Fruit fly (Drosophila melanogaster) whole organism, wandering third instar larva: ENCODE results near the gene Kap-alpha3.
A peak's percentile ranks its signal among the peaks of the same experiment; 100 is the strongest.

Experiments used
- br ChIP-seq: fragments of 200-800 bp; sonication (Bioruptor generic); optimal IDR thresholded peaks from 2 replicates; lab custom pipeline; 2016; ENCODE audit warnings: missing biosample characterization, missing genetic modification characterization
- brk ChIP-seq: fragments of 200-800 bp; sonication (Bioruptor generic); optimal IDR thresholded peaks from 2 replicates; lab custom pipeline; 2016; ENCODE audit warnings: missing biosample characterization, mild to moderate bottlenecking, missing genetic modification characterization
- fru ChIP-seq: fragments of 200-800 bp; sonication (Bioruptor generic); optimal IDR thresholded peaks from 3 replicates; lab custom pipeline; 2016; ENCODE audit warnings: missing biosample characterization, mild to moderate bottlenecking, missing genetic modification characterization
- h ChIP-seq: fragments of 200-800 bp; sonication (Bioruptor generic); optimal IDR thresholded peaks from 3 replicates; lab custom pipeline; 2016; ENCODE audit warnings: missing biosample characterization, mild to moderate bottlenecking, missing genetic modification characterization
- pan ChIP-seq: fragments of >200 bp; optimal IDR thresholded peaks from 2 replicates; lab custom pipeline; 2017
- sage ChIP-seq: fragments of 200-800 bp; sonication (Bioruptor generic); optimal IDR thresholded peaks from 2 replicates; lab custom pipeline; 2016; ENCODE audit warnings: missing biosample characterization, mild to moderate bottlenecking, missing genetic modification characterization
- usp ChIP-seq: fragments of >200 bp; optimal IDR thresholded peaks from 2 replicates; lab custom pipeline; 2017; ENCODE audit warnings: missing biosample characterization, missing genetic modification characterization

DNA sequence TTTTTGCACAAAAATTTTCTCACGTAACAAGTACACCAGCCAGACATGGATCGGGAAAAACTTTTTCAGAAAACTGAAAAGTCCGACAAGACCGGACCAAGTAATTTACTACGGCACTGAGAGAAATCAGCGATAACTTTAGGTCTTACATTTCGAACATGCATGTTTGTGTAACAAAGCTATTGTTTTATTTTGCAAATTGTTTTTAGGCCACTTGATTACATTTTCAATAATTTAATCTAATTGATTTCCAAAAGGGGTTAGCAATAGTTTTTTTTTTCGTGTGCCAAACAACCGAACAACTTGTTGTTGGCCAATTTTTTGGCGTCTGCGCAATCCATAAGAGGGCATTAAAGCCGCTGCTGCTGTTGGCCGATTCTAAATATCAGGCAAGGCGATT, 35.6 kb upstream of the Kap-alpha3 start:
- TF ChIP-seq usp (GFP tag; lab: Kevin White, UChicago), result no peak
- TF ChIP-seq pan (lab: Kevin White, UChicago), result no peak
- peak; percentile 88 for TF ChIP-seq h (GFP tag; lab: Kevin White, UChicago)
- peak; percentile 92 for TF ChIP-seq fru
- TF ChIP-seq sage (GFP tag; lab: Kevin White, UChicago), result peak; percentile 65
- TF ChIP-seq brk (GFP tag; lab: Kevin White, UChicago), result peak; percentile 48
- TF ChIP-seq br (GFP tag; lab: Kevin White, UChicago), result peak; percentile 88
